Fruit fly (Drosophila melanogaster): ENCODE data around the gene Tspo.

Tspo gene

dm6 chr2L:523165-523835 is 36.1 kb upstream of the Tspo start (continued):
- peak; percentile 92 for TF ChIP-seq CG34422 (GFP tag; IDR thresholded peaks at IDR 0.05)
- no peak for TF ChIP-seq CG2120 (GFP tag; optimal IDR thresholded peaks at IDR 0.05)
- TF ChIP-seq exex (tag; optimal IDR thresholded peaks at IDR 0.05): peak; percentile 77
- peak; percentile 74 for TF ChIP-seq CG13287 (GFP tag; IDR thresholded peaks at IDR 0.05; ENCODE audit: partially characterized antibody)
- TF ChIP-seq CG1647 (GFP tag; optimal IDR thresholded peaks at IDR 0.05): no peak
- no peak for TF ChIP-seq CG3065 (GFP tag; optimal IDR thresholded peaks at IDR 0.05)
- peak; percentile 57; the same call in 1 of the 2 replicates for TF ChIP-seq sna (GFP tag; IDR thresholded peaks at IDR 0.05; ENCODE audit: partially characterized antibody)
- TF ChIP-seq CG15696 (tag; optimal IDR thresholded peaks at IDR 0.05): no peak
- TF ChIP-seq CG15601 (tag; optimal IDR thresholded peaks at IDR 0.05): peak; percentile 6
- peak; percentile 86 for TF ChIP-seq Adf1 (GFP tag; IDR thresholded peaks at IDR 0.05)
- peak; percentile 23 for TF ChIP-seq ac (GFP tag; optimal IDR thresholded peaks at IDR 0.05)
- TF ChIP-seq CG4328 (GFP tag; optimal IDR thresholded peaks at IDR 0.05): no peak
- TF ChIP-seq CG3726 (GFP tag; IDR thresholded peaks at IDR 0.05): no peak
- no peak for TF ChIP-seq Poxn (GFP tag; IDR thresholded peaks at IDR 0.05)
- TF ChIP-seq sima (GFP tag; optimal IDR thresholded peaks at IDR 0.05): no peak
- no peak for TF ChIP-seq dm (GFP tag; optimal IDR thresholded peaks at IDR 0.05)
- TF ChIP-seq Sox100B (GFP tag; optimal IDR thresholded peaks at IDR 0.05): no peak
- no peak for TF ChIP-seq zf30C (GFP tag; optimal IDR thresholded peaks at IDR 0.05)
- TF ChIP-seq Lim3 (GFP tag; IDR thresholded peaks at IDR 0.05): no peak
- no peak for TF ChIP-seq tin (GFP tag; optimal IDR thresholded peaks at IDR 0.05)
- no peak for TF ChIP-seq CG9609 (GFP tag; optimal IDR thresholded peaks at IDR 0.05)
- peak; percentile 15 for TF ChIP-seq stwl (tag; optimal IDR thresholded peaks at IDR 0.05)
- peak in 1 of 2 experiments; percentile 56 for TF ChIP-seq chif (GFP tag; optimal IDR thresholded peaks at IDR 0.05)
- no peak for TF ChIP-seq CG9215 (GFP tag; IDR thresholded peaks at IDR 0.05)
- peak; percentile 72; the same call in 2 of the 3 replicates for TF ChIP-seq Opbp (GFP tag; IDR thresholded peaks at IDR 0.05; ENCODE audit: partially characterized antibody)
- no peak for TF ChIP-seq mam (GFP tag; optimal IDR thresholded peaks at IDR 0.05)
- TF ChIP-seq CG8765 (GFP tag; IDR thresholded peaks at IDR 0.05): peak; percentile 32; the same call in 1 of the 2 replicates
- TF ChIP-seq al (GFP tag; IDR thresholded peaks at IDR 0.05): no peak
- no peak for TF ChIP-seq sisA (GFP tag; IDR thresholded peaks at IDR 0.05)
- no peak for TF ChIP-seq CG8089 (GFP tag; optimal IDR thresholded peaks at IDR 0.05)
- no peak for TF ChIP-seq az2 (GFP tag; optimal IDR thresholded peaks at IDR 0.05)
- no peak for TF ChIP-seq emc (GFP tag; optimal IDR thresholded peaks at IDR 0.05)
- peak; percentile 14 for TF ChIP-seq CrebB (tag; optimal IDR thresholded peaks at IDR 0.05)
- 0 out of 3 replicates have a peak, but pooled peaks have one; percentile 51 for TF ChIP-seq mld (GFP tag; IDR thresholded peaks at IDR 0.05; ENCODE audit: partially characterized antibody)
- no peak for TF ChIP-seq D (optimal IDR thresholded peaks at IDR 0.05)
- no peak for TF ChIP-seq D (GFP tag; optimal IDR thresholded peaks at IDR 0.05)
- no peak for TF ChIP-seq hb (GFP tag; IDR thresholded peaks at IDR 0.05; ENCODE audit: partially characterized antibody)
- peak in 1 of 2 experiments; percentile 13 for TF ChIP-seq Hr51 (GFP tag; optimal IDR thresholded peaks at IDR 0.05)
- no peak for TF ChIP-seq CG13424 (tag; optimal IDR thresholded peaks at IDR 0.05)
- TF ChIP-seq Fer3 (tag; optimal IDR thresholded peaks at IDR 0.05): no peak
- no peak for TF ChIP-seq Six4 (GFP tag; optimal IDR thresholded peaks at IDR 0.05)
- TF ChIP-seq CG16779 (GFP tag; IDR thresholded peaks at IDR 0.05): 0 out of 2 replicates have a peak, but pooled peaks have one; percentile 19
- TF ChIP-seq CG12299 (tag; optimal IDR thresholded peaks at IDR 0.05): no peak
- no peak for TF ChIP-seq Asciz (GFP tag; optimal IDR thresholded peaks at IDR 0.05)
- peak; percentile 21 for TF ChIP-seq CG1233 (GFP tag; optimal IDR thresholded peaks at IDR 0.05)
- TF ChIP-seq Bdp1 (GFP tag; optimal IDR thresholded peaks at IDR 0.05): no peak
- TF ChIP-seq CG7745 (tag; optimal IDR thresholded peaks at IDR 0.05): peak; percentile 28
- TF ChIP-seq Dfd (GFP tag; optimal IDR thresholded peaks at IDR 0.05): no peak
- peak; percentile 21 for TF ChIP-seq CG15269 (tag; optimal IDR thresholded peaks at IDR 0.05)
- 0 out of 3 replicates have a peak, but pooled peaks have one; percentile 33 for TF ChIP-seq otp (GFP tag; IDR thresholded peaks at IDR 0.05)
